Fruit fly (Drosophila melanogaster): ENCODE measurements around the gene CG32320.

DNA sequence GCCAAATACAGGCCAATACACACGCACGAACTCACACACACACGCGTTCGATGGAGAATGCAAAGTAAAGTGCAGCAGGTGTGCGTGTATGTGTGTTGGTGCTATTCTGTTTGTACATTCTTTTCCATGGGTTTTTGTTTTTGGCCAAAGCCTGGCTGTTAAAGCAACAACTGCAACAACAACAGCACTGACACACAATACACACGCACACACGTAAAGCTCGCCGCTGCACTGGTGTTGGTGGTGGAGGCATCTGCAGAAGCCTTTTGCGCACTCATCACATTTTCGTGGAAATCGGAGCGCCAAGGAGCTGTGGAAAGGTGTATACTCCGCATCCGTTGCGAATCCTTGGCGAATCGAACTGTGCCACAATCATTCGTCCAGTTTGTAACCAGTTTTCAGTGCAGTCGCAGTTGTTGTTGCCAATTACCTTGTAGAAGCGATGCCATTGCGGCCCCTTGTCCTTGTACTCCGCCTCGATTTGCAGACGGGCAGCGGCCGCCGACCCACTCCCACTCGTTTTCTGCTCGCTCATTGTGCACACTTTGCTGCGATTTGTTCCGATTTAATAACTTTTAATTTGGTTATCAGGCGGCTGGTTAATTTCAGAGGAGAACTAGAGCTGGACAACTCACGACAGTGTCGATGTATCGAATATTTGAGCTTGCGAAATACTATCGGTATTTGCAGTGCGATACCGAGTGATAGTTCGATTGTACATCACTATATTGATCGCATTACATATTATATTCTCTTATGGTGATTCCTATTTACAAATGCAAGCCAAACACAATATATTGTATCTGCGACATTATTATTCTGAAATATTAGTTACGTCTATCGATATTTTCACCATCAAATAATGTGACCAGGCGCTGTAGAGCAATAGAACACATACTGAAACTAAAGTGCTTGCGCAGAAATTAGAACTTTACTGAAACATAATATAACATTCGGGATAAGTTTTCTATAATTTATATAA, 48.2 kb upstream of the CG32320 start:
- peak; percentile 29 for TF ChIP-seq psq (optimal IDR thresholded peaks at IDR 0.05)
- no peak for TF ChIP-seq CG8478 (optimal IDR thresholded peaks at IDR 0.05)

All from whole organism.